Fruit fly (Drosophila melanogaster) whole organism, wandering third instar larva: Measurements from ENCODE around the gene CG31099.

Experiments used
- N ChIP-seq: fragments of >200 bp; optimal IDR thresholded peaks from 2 replicates; lab custom pipeline; 2018; ENCODE audit warnings: missing biosample characterization, missing external identifiers, missing genetic modification characterization
- Sp1 ChIP-seq: fragments of 200-800 bp; sonication (Bioruptor generic); optimal IDR thresholded peaks from 3 replicates; lab custom pipeline; 2019; ENCODE audit warnings: missing biosample characterization, mild to moderate bottlenecking, missing genetic modification characterization, moderate library complexity
- br ChIP-seq: fragments of 200-800 bp; sonication (Bioruptor generic); optimal IDR thresholded peaks from 2 replicates; lab custom pipeline; 2016; ENCODE audit warnings: missing biosample characterization, missing genetic modification characterization

DNA sequence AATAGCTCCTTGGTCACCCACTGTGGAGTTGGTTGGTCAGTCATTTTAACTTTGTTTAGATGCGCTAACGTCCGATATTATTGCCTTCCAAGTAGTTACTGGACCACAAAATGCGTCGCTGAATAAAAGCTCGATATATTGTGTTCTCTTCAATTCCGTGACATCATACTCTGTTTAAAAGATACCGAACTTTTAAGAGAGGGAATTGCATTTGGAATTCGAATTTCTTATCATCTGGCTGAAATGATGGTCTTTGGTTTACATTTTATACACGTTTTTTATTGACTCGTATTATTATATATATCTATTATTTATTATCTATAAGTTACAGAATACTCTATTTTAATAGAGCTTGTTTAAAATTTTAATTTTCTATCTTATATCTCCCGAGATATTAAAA, 20.4 kb upstream of the CG31099 start, which contains the start of gene CHKov2:
- no peak for TF ChIP-seq N (GFP tag; lab: Kevin White, UChicago)
- no peak for TF ChIP-seq Sp1
- no peak for TF ChIP-seq br (GFP tag; lab: Kevin White, UChicago)
